Worm (Caenorhabditis elegans) whole organism, L4 larva: Measurements from ENCODE around the gene srx-41.

Source experiments
- D1046.2 ChIP-seq: fragments of 200-800 bp; sonication (Bioruptor generic); IDR thresholded peaks from 2 replicates; pipeline ENCODE4 v1.3.6; 2022; ENCODE audit warnings: missing genetic modification characterization, missing compliant biosample characterization
- F10B5.3 ChIP-seq: sonication (generic microtip); optimal IDR thresholded peaks from 2 replicates; lab custom pipeline; 2016; ENCODE audit warnings: mild to moderate bottlenecking, missing genetic modification characterization, missing compliant biosample characterization
- F26F4.8 ChIP-seq: fragments of 200-800 bp; sonication (Bioruptor generic); conservative IDR thresholded peaks from 2 replicates; pipeline ENCODE4 v1.3.6; 2022; ENCODE audit warnings: missing genetic modification characterization, missing compliant biosample characterization
- F37D6.2 ChIP-seq: sonication (generic microtip); optimal IDR thresholded peaks from 2 replicates; lab custom pipeline; 2016; ENCODE audit warnings: mild to moderate bottlenecking, missing genetic modification characterization, missing compliant biosample characterization
- F49E8.2 ChIP-seq: sonication (generic microtip); optimal IDR thresholded peaks from 2 replicates; lab custom pipeline; 2016; ENCODE audit warnings: missing compliant biosample characterization, mild to moderate bottlenecking, missing genetic modification characterization, borderline replicate concordance
- R02D3.7 ChIP-seq: fragments of 150-350 bp; sonication (generic microtip); optimal IDR thresholded peaks from 3 replicates; lab custom pipeline; 2014; ENCODE audit warnings: missing biosample characterization, missing genetic modification characterization
- T26A8.4 ChIP-seq: fragments of 200-800 bp; sonication (Bioruptor generic); IDR thresholded peaks from 2 replicates; pipeline ENCODE4 v1.3.6; 2022; ENCODE audit warnings: missing genetic modification characterization, missing compliant biosample characterization
- Y105C5A.15 ChIP-seq: fragments of 200-800 bp; sonication (Bioruptor generic); IDR thresholded peaks from 2 replicates; pipeline ENCODE4 v1.3.6; 2022; ENCODE audit warnings: missing genetic modification characterization, missing compliant biosample characterization
- ZK546.5 ChIP-seq, 2 experiments: sonication (generic microtip); optimal IDR thresholded peaks; 2 replicates each; lab custom pipeline; 2017; ENCODE audit warnings: missing biosample characterization in 2 of 2, missing genetic modification characterization in 2 of 2
- aha-1 ChIP-seq: fragments of 150-350 bp; peaks from one replicate; lab custom pipeline; 2014; ENCODE audit warnings: missing biosample characterization, missing genetic modification characterization
- aly-2 ChIP-seq: sonication (generic microtip); optimal IDR thresholded peaks from 2 replicates; lab custom pipeline; 2018; ENCODE audit warnings: missing biosample characterization, missing genetic modification characterization
- ama-1 ChIP-seq: fragments of 150-350 bp; optimal IDR thresholded peaks from 2 replicates; lab custom pipeline; 2014; ENCODE audit warnings: inconsistent platforms, mixed read lengths
- arid-1 ChIP-seq: fragments of 200-800 bp; sonication (Bioruptor generic); conservative IDR thresholded peaks from 2 replicates; pipeline ENCODE4 v1.3.6; 2022; ENCODE audit warnings: missing genetic modification reagents, missing genetic modification characterization, missing compliant biosample characterization
- attf-4 ChIP-seq: sonication (generic microtip); optimal IDR thresholded peaks from 3 replicates; lab custom pipeline; 2017; ENCODE audit warnings: missing biosample characterization, missing genetic modification characterization
- ceh-32 ChIP-seq: sonication (generic microtip); optimal IDR thresholded peaks from 2 replicates; lab custom pipeline; 2016; ENCODE audit warnings: mild to moderate bottlenecking, missing genetic modification characterization, missing compliant biosample characterization; ENCODE audit not compliant: poor library complexity
- ces-1 ChIP-seq: fragments of 150-350 bp; sonication (generic microtip); optimal IDR thresholded peaks from 4 replicates; lab custom pipeline; 2014; ENCODE audit warnings: missing biosample characterization, missing genetic modification reagents, missing genetic modification characterization
- ctbp-1 ChIP-seq: fragments of 200-800 bp; sonication (Bioruptor generic); IDR thresholded peaks from 2 replicates; pipeline ENCODE4 v1.3.6; 2022; ENCODE audit warnings: missing genetic modification reagents, missing genetic modification characterization, missing compliant biosample characterization
- daf-16 ChIP-seq, 3 experiments: sonication (generic microtip); optimal IDR thresholded peaks; 2 replicates each; lab custom pipeline; 2016 to 2017; ENCODE audit warnings: missing genetic modification characterization in 3 of 3, missing genetic modification reagents in 3 of 3, mild to moderate bottlenecking in 2 of 3, missing compliant biosample characterization in 2 of 3, missing biosample characterization in 1 of 3, moderate library complexity in 1 of 3
- daf-8 ChIP-seq: fragments of 200-800 bp; sonication (Bioruptor generic); IDR thresholded peaks from 2 replicates; pipeline ENCODE4 v1.3.6; 2022; ENCODE audit warnings: missing genetic modification characterization, missing compliant biosample characterization
- dmd-8 ChIP-seq: fragments of 200-800 bp; sonication (Bioruptor generic); IDR thresholded peaks from 2 replicates; pipeline ENCODE4 v1.3.6; 2022; ENCODE audit warnings: missing genetic modification characterization, missing compliant biosample characterization
- egl-43 ChIP-seq: fragments of 200-800 bp; sonication (Bioruptor generic); IDR thresholded peaks from 2 replicates; pipeline ENCODE4 v1.3.6; 2022; ENCODE audit warnings: missing genetic modification reagents, missing genetic modification characterization, missing compliant biosample characterization
- gei-8 ChIP-seq: fragments of 200-800 bp; sonication (Bioruptor generic); optimal IDR thresholded peaks from 2 replicates; lab custom pipeline; 2018; ENCODE audit warnings: mild to moderate bottlenecking, missing genetic modification characterization, missing compliant biosample characterization
- hif-1 ChIP-seq, 2 experiments: sonication (generic microtip); optimal IDR thresholded peaks; 2 replicates each; lab custom pipeline; 2016 to 2017; ENCODE audit warnings: missing compliant biosample characterization in 2 of 2, missing genetic modification characterization in 2 of 2, missing genetic modification reagents in 2 of 2, missing genotype in 2 of 2, mild to moderate bottlenecking in 1 of 2
- hlh-11 ChIP-seq: fragments of 200-800 bp; sonication (Bioruptor generic); optimal IDR thresholded peaks from 2 replicates; lab custom pipeline; 2018; ENCODE audit warnings: mild to moderate bottlenecking, missing genetic modification characterization, missing compliant biosample characterization
- hlh-30 ChIP-seq: sonication (generic microtip); optimal IDR thresholded peaks from 2 replicates; lab custom pipeline; 2017; ENCODE audit warnings: antibody characterized with exemption, mild to moderate bottlenecking, missing genetic modification characterization, missing compliant biosample characterization; ENCODE audit not compliant: insufficient read depth
- hmg-1.1 ChIP-seq: fragments of 200-800 bp; sonication (Bioruptor generic); IDR thresholded peaks from 2 replicates; pipeline ENCODE4 v1.3.6; 2022; ENCODE audit warnings: missing genetic modification reagents, missing genetic modification characterization, missing compliant biosample characterization
- jun-1 ChIP-seq: fragments of 150-350 bp; optimal IDR thresholded peaks from 2 replicates; lab custom pipeline; 2014; ENCODE audit warnings: missing biosample characterization, missing genetic modification reagents, missing genetic modification characterization
- lin-1 ChIP-seq: fragments of 200-800 bp; sonication (Bioruptor generic); IDR thresholded peaks from 2 replicates; pipeline ENCODE4 v1.3.6; 2022; ENCODE audit warnings: missing genetic modification reagents, missing genetic modification characterization, missing compliant biosample characterization
- lir-3 ChIP-seq: sonication (generic microtip); optimal IDR thresholded peaks from 2 replicates; lab custom pipeline; 2016; ENCODE audit warnings: mild to moderate bottlenecking, missing genetic modification characterization, missing compliant biosample characterization
- madf-9 ChIP-seq: fragments of 200-800 bp; sonication (Bioruptor generic); conservative IDR thresholded peaks from 2 replicates; pipeline ENCODE4 v1.3.6; 2022; ENCODE audit warnings: missing genetic modification reagents, missing genetic modification characterization, missing compliant biosample characterization
- mdl-1 ChIP-seq, 2 experiments: fragments of 150-350 bp in 1 of 2; sonication (generic microtip) in 1 of 2; optimal IDR thresholded peaks; 2 replicates each; lab custom pipeline; 2014 to 2017; ENCODE audit warnings: missing biosample characterization in 2 of 2, missing genetic modification characterization in 2 of 2
- mdt-29 ChIP-seq: fragments of 200-800 bp; sonication (Bioruptor generic); IDR thresholded peaks from 2 replicates; pipeline ENCODE4 v1.3.6; 2022; ENCODE audit warnings: missing genetic modification reagents, missing genetic modification characterization, missing compliant biosample characterization
- mep-1 ChIP-seq: fragments of 150-350 bp; sonication (generic microtip); optimal IDR thresholded peaks from 3 replicates; lab custom pipeline; 2014; ENCODE audit warnings: missing biosample characterization, missing genetic modification characterization
- mxl-3 ChIP-seq: fragments of 200-800 bp; sonication (Bioruptor generic); optimal IDR thresholded peaks from 2 replicates; lab custom pipeline; 2018; ENCODE audit warnings: mild to moderate bottlenecking, missing genetic modification characterization, missing compliant biosample characterization
- nhr-11 ChIP-seq: fragments of 150-350 bp; optimal IDR thresholded peaks from 2 replicates; lab custom pipeline; 2014; ENCODE audit warnings: missing biosample characterization, missing genetic modification characterization
- nhr-28 ChIP-seq: fragments of 150-350 bp; optimal IDR thresholded peaks from 2 replicates; lab custom pipeline; 2014; ENCODE audit warnings: missing biosample characterization, missing genetic modification characterization
- nhr-6 ChIP-seq: fragments of 150-350 bp; optimal IDR thresholded peaks from 2 replicates; lab custom pipeline; 2014; ENCODE audit warnings: missing biosample characterization, missing genetic modification characterization
- php-3 ChIP-seq: fragments of 200-800 bp; sonication (Bioruptor generic); IDR thresholded peaks from 2 replicates; pipeline ENCODE4 v1.3.6; 2022; ENCODE audit warnings: missing genetic modification reagents, missing genetic modification characterization, missing compliant biosample characterization
- snpc-1.2 ChIP-seq: fragments of 200-800 bp; sonication (Bioruptor generic); IDR thresholded peaks from 2 replicates; pipeline ENCODE4 v1.3.6; 2022; ENCODE audit warnings: missing genetic modification reagents, missing genetic modification characterization, missing compliant biosample characterization
- snpc-4 ChIP-seq: fragments of 150-350 bp; optimal IDR thresholded peaks from 2 replicates; lab custom pipeline; 2014; ENCODE audit warnings: missing biosample characterization, missing genetic modification characterization
- tag-97 ChIP-seq: fragments of 200-800 bp; sonication (Bioruptor generic); IDR thresholded peaks from 2 replicates; pipeline ENCODE4 v1.3.6; 2022; ENCODE audit warnings: missing genetic modification characterization, missing compliant biosample characterization
- unc-62 ChIP-seq, 3 experiments: fragments of 150-350 bp in 1 of 3; sonication (generic microtip); optimal IDR thresholded peaks in 2 of 3; peaks in 1 of 3; 1 replicate in 1 of 3; 2 replicates in 2 of 3; lab custom pipeline; 2014 to 2017; ENCODE audit warnings: missing biosample characterization in 3 of 3, missing genetic modification characterization in 3 of 3, missing genetic modification reagents in 3 of 3, missing genotype in 1 of 3
- vab-7 ChIP-seq: fragments of 200-800 bp; sonication (Bioruptor generic); IDR thresholded peaks from 2 replicates; pipeline ENCODE4 v1.3.6; 2022; ENCODE audit warnings: missing genetic modification reagents, missing genetic modification characterization, missing compliant biosample characterization
- zip-11 ChIP-seq: fragments of 200-800 bp; sonication (Bioruptor generic); IDR thresholded peaks from 2 replicates; pipeline ENCODE4 v1.3.6; 2022; ENCODE audit warnings: missing genetic modification characterization, missing compliant biosample characterization
- zip-2 ChIP-seq: fragments of 150-350 bp; optimal IDR thresholded peaks from 2 replicates; lab custom pipeline; 2014; ENCODE audit warnings: missing biosample characterization, missing genetic modification characterization

Gene srx-41

DNA sequence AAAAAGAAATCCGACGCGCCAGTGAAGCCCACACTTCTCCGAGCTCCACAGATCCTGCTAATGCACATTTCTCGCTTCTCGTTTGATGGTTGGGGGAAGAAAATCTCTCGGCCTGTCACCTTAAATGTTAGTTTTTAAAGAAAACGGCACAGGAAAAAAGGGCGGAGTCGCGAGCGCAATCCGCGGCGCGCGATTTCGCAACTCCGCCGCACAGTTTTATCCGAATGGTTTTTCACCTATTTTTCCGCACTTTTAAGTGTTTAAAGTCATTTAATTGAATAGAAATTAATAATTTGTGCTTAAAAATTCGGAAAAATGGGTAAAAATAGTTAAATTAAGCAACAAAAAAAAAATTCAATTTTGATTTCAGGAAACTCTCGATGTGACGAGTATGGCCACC, 49.4 kb downstream of the srx-41 start (continued):
- no peak for TF ChIP-seq R02D3.7 (tag; lab: Kevin White, UChicago)
- no peak for TF ChIP-seq mdt-29 (GFP tag; lab: Robert Waterston, UW)
- TF ChIP-seq mdl-1 (tag; optimal IDR thresholded peaks at IDR 0.05; lab: Kevin White, UChicago): no peak
- no peak for TF ChIP-seq nhr-11 (tag; lab: Kevin White, UChicago)
- TF ChIP-seq hlh-11 (tag; lab: Kevin White, UChicago): no peak
- TF ChIP-seq mxl-3: no peak
- no peak for TF ChIP-seq F26F4.8 (GFP tag; lab: Robert Waterston, UW)
- no peak for TF ChIP-seq nhr-6 (tag; lab: Kevin White, UChicago)
- TF ChIP-seq vab-7 (GFP tag; lab: Robert Waterston, UW): no peak
- TF ChIP-seq ZK546.5 (tag; optimal IDR thresholded peaks at IDR 0.05; lab: Kevin White, UChicago): no peak

DNA sequence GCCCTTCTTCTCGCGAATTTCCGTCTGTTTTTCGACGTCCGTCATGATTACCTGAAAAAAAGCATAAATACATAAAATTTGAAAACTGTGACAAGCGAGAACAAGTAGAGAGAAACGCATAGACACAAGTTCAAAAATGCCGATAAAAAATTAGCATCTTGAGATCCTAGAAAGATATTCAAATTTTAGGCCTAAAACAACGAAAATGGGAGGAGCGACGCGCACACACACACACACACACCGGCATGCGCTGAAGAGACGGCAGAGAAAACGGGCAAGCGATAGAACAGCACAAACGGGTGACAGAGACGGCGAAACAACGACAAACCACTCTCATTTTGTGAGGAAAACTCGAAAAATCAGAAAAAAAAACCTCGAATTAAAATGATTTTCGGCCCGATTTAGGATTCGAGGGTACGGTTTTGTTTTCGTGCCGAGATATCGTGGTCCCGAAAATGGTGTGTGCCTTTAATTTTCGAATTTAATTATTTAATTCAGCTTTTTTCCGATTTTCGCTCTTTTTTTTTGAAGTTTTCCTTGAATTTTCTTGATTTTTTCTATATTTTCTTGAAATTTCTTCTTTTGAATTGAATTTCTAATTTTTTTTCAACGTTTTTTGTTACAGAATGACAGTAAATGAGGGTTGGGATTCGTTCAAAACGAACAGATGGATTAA, 50.8 kb downstream of the srx-41 start, which contains the start of the genes rpl-11.1 and T22F3.2:
Gene rpl-11.1, minus strand, starts transcription at position 51 of the 676 bp plus-strand sequence.
Gene T22F3.2, plus strand, starts transcription at position 626 of the 676 bp plus-strand sequence.
- TF ChIP-seq daf-16 (GFP tag; optimal IDR thresholded peaks at IDR 0.05; lab: Kevin White, UChicago) (no peak), daf-16 (tag; optimal IDR thresholded peaks at IDR 0.05; lab: Kevin White, UChicago) (peak; percentile 9), hlh-11 (tag; lab: Kevin White, UChicago) (peak; percentile 5), hif-1 (tag; optimal IDR thresholded peaks at IDR 0.05; lab: Kevin White, UChicago) (peak in 1 of 2 experiments; percentile 34), zip-11 (GFP tag; lab: Robert Waterston, UW) (no peak), F10B5.3 (tag; lab: Kevin White, UChicago) (no peak), zip-2 (no peak), mep-1 (tag; lab: Kevin White, UChicago) (peak; percentile 9), lir-3 (tag; lab: Kevin White, UChicago) (no peak), snpc-4 (no peak), daf-8 (GFP tag; lab: Robert Waterston, UW) (no peak), jun-1 (tag; lab: Kevin White, UChicago) (no peak), Y105C5A.15 (GFP tag; lab: Robert Waterston, UW) (no peak), php-3 (GFP tag; lab: Robert Waterston, UW) (no peak), mdl-1 (tag; optimal IDR thresholded peaks at IDR 0.05; lab: Kevin White, UChicago) (peak in 1 of 2 experiments; percentile 34), hmg-1.1 (GFP tag; lab: Robert Waterston, UW) (peak; percentile 42; the same call in 1 of the 2 replicates), aly-2 (tag; lab: Kevin White, UChicago) (no peak), ceh-32 (tag; lab: Kevin White, UChicago) (no peak), nhr-11 (tag; lab: Kevin White, UChicago) (no peak), hlh-30 (tag; lab: Kevin White, UChicago) (peak; percentile 22), D1046.2 (GFP tag; lab: Robert Waterston, UW) (0 out of 2 replicates have a peak, but pooled peaks have one; percentile 24), lin-1 (GFP tag; lab: Robert Waterston, UW) (no peak), unc-62 (GFP tag; optimal IDR thresholded peaks at IDR 0.05 in 1 of 2; lab: Kevin White, UChicago) (peak in 1 of 2 experiments; percentile 47), unc-62 (tag; optimal IDR thresholded peaks at IDR 0.05; lab: Kevin White, UChicago) (no peak)

DNA sequence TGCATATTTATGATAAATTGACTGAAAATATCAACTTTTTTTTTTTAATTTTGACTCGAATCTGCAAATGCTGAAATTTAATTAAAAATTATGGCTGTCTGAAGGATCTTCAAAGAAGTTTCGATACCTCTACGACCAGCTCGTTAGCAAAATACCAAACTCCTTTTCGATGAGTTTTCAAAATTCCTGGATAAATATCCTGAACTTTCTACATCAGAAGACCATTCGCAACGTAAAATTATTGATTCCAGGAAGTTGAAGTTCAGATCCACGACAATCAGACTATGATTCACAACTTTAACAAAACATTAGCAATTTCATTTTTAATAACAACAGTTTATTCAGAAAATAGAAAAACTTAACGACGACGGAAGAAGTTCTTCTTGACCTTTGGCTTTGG, 52.0 kb downstream of the srx-41 start:
- no peak for TF ChIP-seq egl-43 (GFP tag; lab: Robert Waterston, UW)
- TF ChIP-seq mdl-1 (tag; optimal IDR thresholded peaks at IDR 0.05; lab: Kevin White, UChicago): no peak
- TF ChIP-seq dmd-8 (GFP tag; lab: Robert Waterston, UW): peak; percentile 40; the same call in 1 of the 2 replicates
- TF ChIP-seq daf-16 (GFP tag; optimal IDR thresholded peaks at IDR 0.05; lab: Kevin White, UChicago): no peak
- TF ChIP-seq daf-16 (tag; optimal IDR thresholded peaks at IDR 0.05; lab: Kevin White, UChicago): peak; percentile 42
- no peak for TF ChIP-seq ces-1 (GFP tag; lab: Kevin White, UChicago)
- TF ChIP-seq T26A8.4 (GFP tag; lab: Robert Waterston, UW): no peak
- TF ChIP-seq F49E8.2 (tag; lab: Kevin White, UChicago): peak; percentile 88
- TF ChIP-seq madf-9 (GFP tag; lab: Robert Waterston, UW): no peak
- TF ChIP-seq ctbp-1 (GFP tag; lab: Robert Waterston, UW): peak; percentile 13; the same call in 1 of the 2 replicates
- peak; percentile 74 for TF ChIP-seq snpc-1.2 (GFP tag; lab: Robert Waterston, UW)
- no peak for TF ChIP-seq attf-4 (tag; lab: Kevin White, UChicago)
- peak; percentile 51; the same call in 1 of the 2 replicates for TF ChIP-seq arid-1 (GFP tag; lab: Robert Waterston, UW)
- TF ChIP-seq F37D6.2 (tag; lab: Kevin White, UChicago): no peak
- no peak for TF ChIP-seq lir-3 (tag; lab: Kevin White, UChicago)
- TF ChIP-seq ama-1 (lab: Kevin White, UChicago): peak; percentile 87
- TF ChIP-seq zip-2: no peak
- TF ChIP-seq gei-8 (GFP tag; lab: Kevin White, UChicago): no peak
- no peak for TF ChIP-seq tag-97 (GFP tag; lab: Robert Waterston, UW)
- no peak for TF ChIP-seq nhr-28 (tag; lab: Kevin White, UChicago)
- TF ChIP-seq aha-1 (tag; lab: Kevin White, UChicago): peak; percentile 30
